Worm (Caenorhabditis elegans): ENCODE measurements around the gene R12C12.5.

The R12C12.5 gene

DNA sequence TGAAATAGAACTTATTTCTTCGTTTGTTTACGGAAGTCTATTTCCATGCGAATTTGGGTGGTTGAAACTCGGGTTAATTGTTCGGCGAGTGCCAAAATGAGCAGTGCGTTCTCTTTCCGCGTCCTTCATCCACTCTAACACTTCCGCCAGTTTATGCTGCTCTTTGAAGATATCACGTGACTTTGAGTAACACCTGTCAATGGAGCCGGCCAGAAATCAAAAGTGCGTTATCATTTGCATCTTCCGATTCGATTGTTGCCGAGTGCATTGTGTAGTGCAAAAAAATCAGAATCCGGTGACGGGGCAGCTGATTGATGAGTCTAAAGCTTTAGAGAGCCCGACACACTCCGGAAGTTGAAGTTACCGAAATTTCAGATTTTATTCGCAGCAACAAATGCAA, 43.9 kb downstream of the R12C12.5 start:
- no peak for TF ChIP-seq hmg-4 (GFP tag; optimal IDR thresholded peaks at IDR 0.05)
- no peak for TF ChIP-seq hnd-1 (tag; optimal IDR thresholded peaks at IDR 0.05)
- no peak for TF ChIP-seq tbx-11 (GFP tag; IDR thresholded peaks at IDR 0.05)
- no peak for TF ChIP-seq F13C5.2 (tag; optimal IDR thresholded peaks at IDR 0.05)
- no peak for TF ChIP-seq tra-4 (tag; optimal IDR thresholded peaks at IDR 0.05)
- TF ChIP-seq tbx-37 (GFP tag; conservative IDR thresholded peaks at IDR 0.05), result no peak
- TF ChIP-seq aly-1 (tag; optimal IDR thresholded peaks at IDR 0.05), result no peak
- no peak for TF ChIP-seq ets-7 (tag; optimal IDR thresholded peaks at IDR 0.05)
- no peak for TF ChIP-seq ama-1 (optimal IDR thresholded peaks at IDR 0.05)
- no peak for TF ChIP-seq hmbx-1 (tag; optimal IDR thresholded peaks at IDR 0.05)
- TF ChIP-seq ceh-36 (tag; optimal IDR thresholded peaks at IDR 0.05), result no peak

DNA sequence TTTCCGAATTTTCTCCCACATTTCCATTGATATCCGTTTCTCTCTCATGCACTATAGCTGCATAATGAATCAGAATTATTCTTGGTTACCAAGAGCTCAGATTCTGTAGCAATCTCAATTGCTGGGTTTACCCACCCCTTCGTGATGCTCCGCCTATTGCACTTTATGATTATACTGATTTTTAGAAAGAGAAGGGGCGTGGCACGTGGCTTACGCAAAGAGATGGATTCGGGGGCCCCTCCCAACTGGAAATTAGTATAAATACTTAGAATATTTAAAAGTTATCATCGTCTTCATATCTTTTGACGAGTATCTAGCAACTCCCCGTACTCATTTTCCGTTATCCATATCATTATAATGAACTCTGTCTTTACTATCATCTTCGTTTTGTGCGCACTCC, 44.8 kb downstream of the R12C12.5 start, which contains the start of gene ins-6:
ins-6 (plus strand) TSS at position 301 of the 400 bp plus-strand sequence.
- no peak for TF ChIP-seq scrt-1 (GFP tag; IDR thresholded peaks at IDR 0.05)
- no peak for TF ChIP-seq hnd-1 (tag; optimal IDR thresholded peaks at IDR 0.05)
- TF ChIP-seq B0310.2 (tag; optimal IDR thresholded peaks at IDR 0.05), result no peak
- no peak for TF ChIP-seq tbx-37 (GFP tag; conservative IDR thresholded peaks at IDR 0.05)
- no peak for TF ChIP-seq aly-1 (tag; optimal IDR thresholded peaks at IDR 0.05)
- no peak for TF ChIP-seq tra-4 (tag; optimal IDR thresholded peaks at IDR 0.05)
- TF ChIP-seq ama-1 (optimal IDR thresholded peaks at IDR 0.05), result no peak
- TF ChIP-seq hmbx-1 (tag; optimal IDR thresholded peaks at IDR 0.05), result no peak
- no peak for TF ChIP-seq hmg-4 (GFP tag; optimal IDR thresholded peaks at IDR 0.05)
- no peak for TF ChIP-seq ceh-36 (tag; optimal IDR thresholded peaks at IDR 0.05)
- no peak for TF ChIP-seq F13C5.2 (tag; optimal IDR thresholded peaks at IDR 0.05)
- TF ChIP-seq ets-7 (tag; optimal IDR thresholded peaks at IDR 0.05), result no peak
- no peak for TF ChIP-seq ceh-13 (GFP tag; optimal IDR thresholded peaks at IDR 0.05)
- no peak for TF ChIP-seq tbx-11 (GFP tag; IDR thresholded peaks at IDR 0.05)
- TF ChIP-seq pes-1 (GFP tag; IDR thresholded peaks at IDR 0.05), result no peak
- no peak for TF ChIP-seq sea-1 (GFP tag; conservative IDR thresholded peaks at IDR 0.05)
- TF ChIP-seq flt-1 (GFP tag; IDR thresholded peaks at IDR 0.05), result no peak

DNA sequence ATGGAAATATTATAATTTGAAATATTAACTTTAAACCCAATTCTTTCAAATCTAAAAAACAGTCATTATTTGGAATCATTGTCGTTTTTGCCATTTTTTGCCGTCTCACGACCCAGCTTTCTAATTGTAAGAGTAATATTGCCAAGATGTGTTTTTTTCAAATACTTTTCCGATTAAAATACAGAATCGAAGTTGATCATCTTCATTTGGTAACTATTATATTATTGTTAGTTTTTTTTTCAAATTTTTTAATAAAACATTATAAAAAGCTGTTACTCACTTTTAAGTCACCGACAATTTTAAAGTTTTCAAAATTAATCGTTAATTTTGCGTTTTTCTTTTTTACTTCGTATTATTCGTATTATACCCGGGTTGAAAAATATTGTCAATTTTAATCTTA, 47.7 kb downstream of the R12C12.5 start, which contains the start of gene ins-5:
ins-5 (plus strand) TSS at position 301 of the 400 bp plus-strand sequence.
- TF ChIP-seq scrt-1 (GFP tag; IDR thresholded peaks at IDR 0.05) (no peak), ama-1 (optimal IDR thresholded peaks at IDR 0.05) (no peak), pes-1 (GFP tag; IDR thresholded peaks at IDR 0.05) (no peak), flt-1 (GFP tag; IDR thresholded peaks at IDR 0.05) (no peak), aly-1 (tag; optimal IDR thresholded peaks at IDR 0.05) (no peak), ceh-36 (tag; optimal IDR thresholded peaks at IDR 0.05) (no peak), ceh-13 (GFP tag; optimal IDR thresholded peaks at IDR 0.05) (no peak), ets-7 (tag; optimal IDR thresholded peaks at IDR 0.05) (no peak), B0310.2 (tag; optimal IDR thresholded peaks at IDR 0.05) (no peak), tra-4 (tag; optimal IDR thresholded peaks at IDR 0.05) (no peak), F13C5.2 (tag; optimal IDR thresholded peaks at IDR 0.05) (no peak)

DNA sequence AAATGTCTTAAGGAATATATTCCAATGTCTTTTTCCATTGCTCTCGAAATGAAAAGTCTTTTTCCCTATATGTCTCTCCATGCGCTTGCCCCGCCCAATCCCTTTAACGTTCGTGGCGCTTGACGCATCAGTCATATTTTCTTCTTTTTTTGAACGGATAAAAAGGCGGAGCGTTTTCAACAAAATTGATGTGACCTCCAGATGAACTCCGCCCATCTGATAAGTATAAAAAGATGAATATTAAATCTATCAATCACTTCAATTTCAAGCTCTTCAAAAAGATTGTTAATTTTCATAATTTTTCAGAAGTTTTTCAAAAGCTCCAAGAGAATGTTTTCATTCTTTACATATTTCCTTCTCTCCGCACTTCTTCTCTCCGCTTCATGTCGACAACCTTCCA, 48.9 kb downstream of the R12C12.5 start, which contains the start of gene ins-4:
ins-4 (plus strand) TSS at position 301 of the 400 bp plus-strand sequence.
- no peak for TF ChIP-seq tra-4 (tag; optimal IDR thresholded peaks at IDR 0.05)
- TF ChIP-seq tbx-11 (GFP tag; IDR thresholded peaks at IDR 0.05), result no peak
- TF ChIP-seq tbx-37 (GFP tag; conservative IDR thresholded peaks at IDR 0.05), result no peak
- no peak for TF ChIP-seq pes-1 (GFP tag; IDR thresholded peaks at IDR 0.05)
- no peak for TF ChIP-seq ama-1 (optimal IDR thresholded peaks at IDR 0.05)
- no peak for TF ChIP-seq ceh-36 (tag; optimal IDR thresholded peaks at IDR 0.05)
- no peak for TF ChIP-seq sea-1 (GFP tag; conservative IDR thresholded peaks at IDR 0.05)
- TF ChIP-seq scrt-1 (GFP tag; IDR thresholded peaks at IDR 0.05), result no peak
- TF ChIP-seq F13C5.2 (tag; optimal IDR thresholded peaks at IDR 0.05), result no peak
- no peak for TF ChIP-seq ceh-13 (GFP tag; optimal IDR thresholded peaks at IDR 0.05)
- TF ChIP-seq aly-1 (tag; optimal IDR thresholded peaks at IDR 0.05), result no peak
- TF ChIP-seq B0310.2 (tag; optimal IDR thresholded peaks at IDR 0.05), result no peak

Data from whole organism, early embryonic.